Worm (Caenorhabditis elegans): ENCODE measurements around the gene pptr-1.

Gene pptr-1

ce11 chrV:16410521-16410920, 53.2 kb downstream of the pptr-1 start, which contains the start of gene srh-145:
srh-145 (plus strand) TSS chrV:16410713.
- TF ChIP-seq drap-1 (GFP tag; optimal IDR thresholded peaks at IDR 0.05): no peak

ce11 chrV:16417014-16417413, 59.7 kb downstream of the pptr-1 start, which contains the start of gene str-55:
str-55 (minus strand) TSS chrV:16417114.
- TF ChIP-seq cnd-1 (tag; optimal IDR thresholded peaks at IDR 0.05) (no peak), lsy-2 (tag; optimal IDR thresholded peaks at IDR 0.05) (no peak), hlh-1 (tag; optimal IDR thresholded peaks at IDR 0.05) (no peak), M03D4.4 (tag; optimal IDR thresholded peaks at IDR 0.05) (no peak), nhr-76 (tag; optimal IDR thresholded peaks at IDR 0.05) (no peak), mls-2 (tag; optimal IDR thresholded peaks at IDR 0.05) (no peak), unc-39 (tag; optimal IDR thresholded peaks at IDR 0.05) (no peak), elt-3 (tag; optimal IDR thresholded peaks at IDR 0.05) (no peak), unc-120 (tag; optimal IDR thresholded peaks at IDR 0.05; ENCODE audit: poor library complexity, severe bottlenecking) (no peak), ztf-11 (tag; optimal IDR thresholded peaks at IDR 0.05) (no peak), ces-1 (GFP tag; optimal IDR thresholded peaks at IDR 0.05) (no peak), nhr-237 (tag; optimal IDR thresholded peaks at IDR 0.05) (no peak), blmp-1 (tag; optimal IDR thresholded peaks at IDR 0.05) (no peak), ceh-39 (tag; optimal IDR thresholded peaks at IDR 0.05) (no peak), pha-4 (tag; optimal IDR thresholded peaks at IDR 0.05) (no peak), tbx-8 (GFP tag; optimal IDR thresholded peaks at IDR 0.05) (no peak)
